Fruit fly (Drosophila melanogaster) whole organism, adult: ENCODE data around the gene CG43845.

Experiments
- CG11617 ChIP-seq: fragments of 200-800 bp; sonication (Bioruptor generic); optimal IDR thresholded peaks from 2 replicates; lab custom pipeline; 2017; ENCODE audit warnings: mild to moderate bottlenecking, missing biosample characterization, missing genetic modification reagents, missing genetic modification characterization
- CG12768 ChIP-seq: fragments of 200-800 bp; sonication (Bioruptor generic); optimal IDR thresholded peaks from 2 replicates; lab custom pipeline; 2017; ENCODE audit warnings: missing biosample characterization, missing genetic modification characterization, mild to moderate bottlenecking, moderate library complexity, missing genetic modification reagents
- CG14711 ChIP-seq: fragments of 200-800 bp; sonication (Bioruptor generic); optimal IDR thresholded peaks from 2 replicates; lab custom pipeline; 2018; ENCODE audit warnings: missing biosample characterization, mild to moderate bottlenecking, missing genetic modification characterization, moderate library complexity
- CG1620 ChIP-seq: fragments of 200-800 bp; sonication (Bioruptor generic); optimal IDR thresholded peaks from 2 replicates; lab custom pipeline; 2016; ENCODE audit warnings: missing biosample characterization, missing genetic modification characterization
- CG33017 ChIP-seq: fragments of 200-800 bp; sonication (Bioruptor generic); optimal IDR thresholded peaks from 2 replicates; lab custom pipeline; 2018; ENCODE audit warnings: missing biosample characterization, mild to moderate bottlenecking, missing genetic modification characterization, moderate library complexity
- CG5204 ChIP-seq: fragments of 200-800 bp; sonication (Bioruptor generic); optimal IDR thresholded peaks from 2 replicates; lab custom pipeline; 2016; ENCODE audit warnings: missing biosample characterization, missing genetic modification characterization
- CG7045 ChIP-seq: fragments of 200-800 bp; sonication (Bioruptor generic); optimal IDR thresholded peaks from 2 replicates; lab custom pipeline; 2017; ENCODE audit warnings: missing biosample characterization, mild to moderate bottlenecking, missing genetic modification characterization
- CG7101 ChIP-seq: fragments of 200-800 bp; sonication (Bioruptor generic); optimal IDR thresholded peaks from 2 replicates; lab custom pipeline; 2018; ENCODE audit warnings: missing biosample characterization, mild to moderate bottlenecking, missing genetic modification characterization, moderate library complexity
- Clk ChIP-seq: fragments of 200-800 bp; sonication (Bioruptor generic); optimal IDR thresholded peaks from 2 replicates; lab custom pipeline; 2017; ENCODE audit warnings: missing biosample characterization, missing genetic modification characterization
- Crg-1 ChIP-seq: fragments of 200-800 bp; sonication (Bioruptor generic); optimal IDR thresholded peaks from 2 replicates; lab custom pipeline; 2016; ENCODE audit warnings: missing biosample characterization, missing genetic modification characterization
- Hr96 ChIP-seq: fragments of 200-800 bp; sonication (Bioruptor generic); optimal IDR thresholded peaks from 2 replicates; lab custom pipeline; 2016; ENCODE audit warnings: missing biosample characterization, missing genetic modification characterization
- Mnt ChIP-seq: fragments of 200-800 bp; sonication (Bioruptor generic); optimal IDR thresholded peaks from 2 replicates; lab custom pipeline; 2016; ENCODE audit warnings: missing biosample characterization, mild to moderate bottlenecking, missing genetic modification characterization
- bab1 ChIP-seq: fragments of 200-800 bp; sonication (Bioruptor generic); optimal IDR thresholded peaks from 3 replicates; lab custom pipeline; 2019; ENCODE audit warnings: missing biosample characterization, mild to moderate bottlenecking, missing genetic modification characterization, moderate library complexity
- cic ChIP-seq: fragments of 200-800 bp; sonication (Bioruptor generic); optimal IDR thresholded peaks from 2 replicates; lab custom pipeline; 2017; ENCODE audit warnings: missing biosample characterization, mild to moderate bottlenecking, missing genetic modification characterization, moderate library complexity
- cnc ChIP-seq, 2 experiments: fragments of >200 bp; optimal IDR thresholded peaks; 2 replicates each; lab custom pipeline; 2017
- kay ChIP-seq: fragments of 200-800 bp; sonication (Bioruptor generic); peaks from one replicate; lab custom pipeline; 2016; ENCODE audit warnings: missing biosample characterization, missing genetic modification characterization, borderline replicate concordance
- ovo ChIP-seq: fragments of 200-800 bp; sonication (Bioruptor generic); optimal IDR thresholded peaks from 2 replicates; lab custom pipeline; 2016; ENCODE audit warnings: missing biosample characterization, missing genetic modification characterization
- pad ChIP-seq: fragments of 200-800 bp; sonication (Bioruptor generic); optimal IDR thresholded peaks from 3 replicates; lab custom pipeline; 2017; ENCODE audit warnings: missing biosample characterization, missing genetic modification characterization, mild to moderate bottlenecking, moderate library complexity, missing genetic modification reagents
- tj ChIP-seq: fragments of 200-800 bp; sonication (Bioruptor generic); optimal IDR thresholded peaks from 3 replicates; lab custom pipeline; 2017; ENCODE audit warnings: missing biosample characterization, mild to moderate bottlenecking, missing genetic modification characterization, moderate library complexity
- toe ChIP-seq: fragments of 200-800 bp; sonication (Bioruptor generic); optimal IDR thresholded peaks from 2 replicates; lab custom pipeline; 2016; ENCODE audit warnings: missing biosample characterization, missing genetic modification characterization

Gene CG43845

DNA sequence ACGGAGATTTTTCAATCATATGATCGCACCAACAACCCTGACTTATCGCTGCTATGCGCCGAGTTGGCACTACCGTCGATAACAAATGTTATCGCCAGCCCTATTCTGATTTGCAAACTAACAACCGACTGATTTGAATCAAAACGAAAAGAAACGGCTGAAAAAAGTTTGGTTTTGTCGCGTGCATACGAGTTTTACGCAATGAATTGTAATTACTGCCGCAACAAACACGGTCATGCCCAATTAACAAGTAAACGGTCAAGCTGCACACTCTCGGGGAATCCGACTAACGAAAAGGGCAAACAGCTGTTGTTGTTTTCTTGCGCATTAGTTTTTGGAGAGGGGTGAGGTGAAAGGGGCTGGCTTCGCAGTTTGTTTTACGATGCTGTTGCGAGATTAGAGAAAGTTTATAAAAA, 41.9 kb upstream of the CG43845 start, which contains the start of the genes CG14671 and CG12746:
CG14671 (minus strand) TSS at position 41 of the 416 bp plus-strand sequence.
CG12746 (plus strand) TSS at position 91 of the 416 bp plus-strand sequence.
- TF ChIP-seq toe (GFP tag; lab: Kevin White, UChicago) (no peak), tj (GFP tag; lab: Kevin White, UChicago) (peak; percentile 35), CG14711 (tag; lab: Kevin White, UChicago) (no peak), pad (GFP tag; lab: Kevin White, UChicago) (no peak), Mnt (GFP tag; lab: Kevin White, UChicago) (peak; percentile 64), kay (no peak), cic (peak; percentile 48), CG11617 (GFP tag; lab: Kevin White, UChicago) (peak; percentile 38)

DNA sequence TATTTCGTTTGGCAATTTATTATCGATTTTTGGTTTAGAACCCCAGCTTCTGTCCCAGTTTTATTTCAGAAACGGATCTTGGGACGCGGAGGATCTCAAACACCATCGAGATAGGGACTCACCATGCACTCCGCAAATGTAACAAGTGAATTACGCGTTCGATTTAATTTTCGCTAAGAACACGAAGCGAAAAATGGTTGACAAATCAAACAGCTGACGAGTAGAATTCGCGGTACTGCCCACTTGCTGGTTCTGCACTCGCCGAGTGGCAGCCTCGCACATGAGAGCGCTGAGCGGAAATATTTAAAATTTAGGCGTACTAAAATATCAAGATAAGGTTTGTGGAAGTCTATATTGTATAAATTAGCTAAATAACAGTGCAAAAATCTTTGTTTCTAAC, 40.5 kb upstream of the CG43845 start, which contains the start of gene Pi4KIIalpha:
Pi4KIIalpha (minus strand) TSS at position 233 of the 400 bp plus-strand sequence.
- TF ChIP-seq Hr96 (GFP tag; lab: Kevin White, UChicago) (no peak), tj (GFP tag; lab: Kevin White, UChicago) (peak; percentile 58), bab1 (GFP tag; lab: Kevin White, UChicago) (peak; percentile 50), Mnt (GFP tag; lab: Kevin White, UChicago) (peak; percentile 62), cnc (optimal IDR thresholded peaks at IDR 0.05; lab: Kevin White, UChicago) (no peak), cic (peak; percentile 21), CG14711 (tag; lab: Kevin White, UChicago) (no peak)

dm6 chr3R:5562956-5563355, 40.0 kb upstream of the CG43845 start:
- no peak for TF ChIP-seq cnc (optimal IDR thresholded peaks at IDR 0.05; lab: Kevin White, UChicago)
- TF ChIP-seq CG7045 (GFP tag; lab: Kevin White, UChicago), result no peak
- TF ChIP-seq cic, result no peak
- no peak for TF ChIP-seq toe (GFP tag; lab: Kevin White, UChicago)
- TF ChIP-seq CG11617 (GFP tag; lab: Kevin White, UChicago), result no peak
- no peak for TF ChIP-seq kay
- no peak for TF ChIP-seq CG5204 (GFP tag; lab: Kevin White, UChicago)
- TF ChIP-seq pad (GFP tag; lab: Kevin White, UChicago), result no peak
- TF ChIP-seq bab1 (GFP tag; lab: Kevin White, UChicago), result no peak
- no peak for TF ChIP-seq Hr96 (GFP tag; lab: Kevin White, UChicago)
- TF ChIP-seq tj (GFP tag; lab: Kevin White, UChicago), result no peak
- no peak for TF ChIP-seq CG14711 (tag; lab: Kevin White, UChicago)
- TF ChIP-seq Clk (GFP tag; lab: Kevin White, UChicago), result no peak

DNA sequence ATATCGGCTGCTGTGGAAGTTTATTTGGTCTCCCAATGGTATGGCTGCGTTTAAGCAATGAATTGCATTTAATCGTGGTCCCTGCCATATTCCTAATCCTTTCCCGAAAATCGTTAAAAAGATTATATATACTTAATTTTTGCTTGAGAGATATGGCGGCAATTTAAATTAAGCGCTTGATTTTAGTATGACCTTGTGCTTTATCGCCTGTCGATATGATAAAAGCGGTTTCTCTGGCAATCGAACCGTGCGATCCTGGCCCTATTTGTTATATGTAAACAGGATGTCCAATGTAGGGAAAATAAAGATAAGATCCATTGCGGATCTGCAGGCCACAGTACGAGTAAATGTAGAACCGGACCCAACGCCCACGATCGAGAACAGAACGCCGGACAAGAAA, 31.9 kb upstream of the CG43845 start, which contains the start of gene Snm1:
Snm1 (plus strand) TSS at position 233 of the 400 bp plus-strand sequence.
- no peak for TF ChIP-seq CG14711 (tag; lab: Kevin White, UChicago)
- TF ChIP-seq CG12768, result no peak
- TF ChIP-seq toe (GFP tag; lab: Kevin White, UChicago), result no peak
- no peak for TF ChIP-seq CG5204 (GFP tag; lab: Kevin White, UChicago)
- no peak for TF ChIP-seq CG7045 (GFP tag; lab: Kevin White, UChicago)
- no peak for TF ChIP-seq cnc (optimal IDR thresholded peaks at IDR 0.05; lab: Kevin White, UChicago)
- no peak for TF ChIP-seq tj (GFP tag; lab: Kevin White, UChicago)
- no peak for TF ChIP-seq CG33017 (tag; lab: Kevin White, UChicago)
- TF ChIP-seq Mnt (GFP tag; lab: Kevin White, UChicago), result no peak
- TF ChIP-seq Crg-1 (GFP tag; lab: Kevin White, UChicago), result no peak
- no peak for TF ChIP-seq Clk (GFP tag; lab: Kevin White, UChicago)
- TF ChIP-seq pad (GFP tag; lab: Kevin White, UChicago), result no peak
- no peak for TF ChIP-seq bab1 (GFP tag; lab: Kevin White, UChicago)
- no peak for TF ChIP-seq kay
- TF ChIP-seq Hr96 (GFP tag; lab: Kevin White, UChicago), result no peak
- TF ChIP-seq CG7101 (tag; lab: Kevin White, UChicago), result no peak
- TF ChIP-seq cic, result no peak
- no peak for TF ChIP-seq ovo (GFP tag; lab: Kevin White, UChicago)

- TF ChIP-seq Crg-1 (GFP tag; lab: Kevin White, UChicago), result no peak
- TF ChIP-seq CG33017 (tag; lab: Kevin White, UChicago), result no peak
- no peak for TF ChIP-seq bab1 (GFP tag; lab: Kevin White, UChicago)
- TF ChIP-seq CG1620, result no peak
- no peak for TF ChIP-seq tj (GFP tag; lab: Kevin White, UChicago)
- no peak for TF ChIP-seq toe (GFP tag; lab: Kevin White, UChicago)
Measured at dm6 chr3R:5554082-5554481, 31.2 kb upstream of the CG43845 start, which contains the start of gene Pcmt. Gene Pcmt (minus strand): TSS chr3R:5554316.

DNA sequence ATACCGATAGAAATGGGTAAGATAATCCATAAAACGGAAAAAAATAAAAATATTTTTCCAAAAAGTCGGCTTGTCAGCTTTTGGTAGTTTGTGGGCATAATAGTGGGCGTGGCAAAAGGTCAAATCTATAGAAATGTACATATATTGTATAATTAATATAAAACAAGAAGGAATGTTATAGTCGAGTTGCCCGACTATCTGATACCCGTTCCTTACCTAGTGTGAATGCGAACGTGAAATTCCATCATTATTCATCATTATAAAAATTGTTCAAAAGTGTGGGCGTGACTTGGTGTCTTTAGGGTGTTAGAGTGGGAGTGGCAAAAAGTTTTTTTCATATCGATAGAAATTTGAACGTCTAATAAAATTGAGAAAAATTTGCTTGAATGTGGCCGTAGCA, 28.7 kb upstream of the CG43845 start:
- TF ChIP-seq CG12768, result no peak
- TF ChIP-seq CG1620, result no peak
- TF ChIP-seq CG7045 (GFP tag; lab: Kevin White, UChicago), result no peak
- TF ChIP-seq ovo (GFP tag; lab: Kevin White, UChicago), result no peak
- TF ChIP-seq toe (GFP tag; lab: Kevin White, UChicago), result no peak
- TF ChIP-seq CG14711 (tag; lab: Kevin White, UChicago), result no peak
- no peak for TF ChIP-seq cic
- TF ChIP-seq kay, result no peak
- TF ChIP-seq Crg-1 (GFP tag; lab: Kevin White, UChicago), result no peak
- no peak for TF ChIP-seq bab1 (GFP tag; lab: Kevin White, UChicago)
- TF ChIP-seq pad (GFP tag; lab: Kevin White, UChicago), result no peak
- no peak for TF ChIP-seq Clk (GFP tag; lab: Kevin White, UChicago)
- no peak for TF ChIP-seq Hr96 (GFP tag; lab: Kevin White, UChicago)
- no peak for TF ChIP-seq CG11617 (GFP tag; lab: Kevin White, UChicago)
- no peak for TF ChIP-seq CG7101 (tag; lab: Kevin White, UChicago)
- TF ChIP-seq cnc (optimal IDR thresholded peaks at IDR 0.05; lab: Kevin White, UChicago), result no peak
- no peak for TF ChIP-seq CG5204 (GFP tag; lab: Kevin White, UChicago)
- TF ChIP-seq tj (GFP tag; lab: Kevin White, UChicago), result no peak
- no peak for TF ChIP-seq CG33017 (tag; lab: Kevin White, UChicago)
- no peak for TF ChIP-seq Mnt (GFP tag; lab: Kevin White, UChicago)
